Worm (Caenorhabditis elegans): ENCODE results near the gene B0280.2.

- TF ChIP-seq rcor-1 (GFP tag; IDR thresholded peaks at IDR 0.05): no peak
- no peak for TF ChIP-seq nhr-120 (GFP tag; IDR thresholded peaks at IDR 0.05)
- no peak for TF ChIP-seq him-1 (tag; optimal IDR thresholded peaks at IDR 0.05)
- no peak for TF ChIP-seq rec-8 (tag; optimal IDR thresholded peaks at IDR 0.05)
These were observed 41.4 kb upstream of the B0280.2 start for ce11 chrIII:7083106-7083505.

All from whole organism, young adult.